Worm (Caenorhabditis elegans): ENCODE data around the gene K08F8.15.
A peak's percentile ranks its signal among the peaks of the same experiment; 100 is the strongest.

Gene K08F8.15

ce11 chrII:8763367-8763766 lies 3.2 kb upstream of the K08F8.15 start:
- TF ChIP-seq cey-2 (tag; optimal IDR thresholded peaks at IDR 0.05; ENCODE audit: borderline replicate concordance, insufficient read depth) (no peak), aha-1 (tag) (peak; percentile 68), nhr-28 (tag; optimal IDR thresholded peaks at IDR 0.05) (peak; percentile 56), nhr-48 (tag; optimal IDR thresholded peaks at IDR 0.05) (no peak)

ce11 chrII:8764332-8764731 lies 2.3 kb upstream of the K08F8.15 start:
- TF ChIP-seq unc-62 (GFP tag; optimal IDR thresholded peaks at IDR 0.05 in 1 of 2) (peak in 1 of 2 experiments; percentile 13), unc-62 (tag; optimal IDR thresholded peaks at IDR 0.05) (no peak), hif-1 (tag; optimal IDR thresholded peaks at IDR 0.05) (no peak), aha-1 (tag) (peak; percentile 8), hlh-30 (tag; optimal IDR thresholded peaks at IDR 0.05; ENCODE audit: insufficient read depth) (peak; percentile 35)

DNA sequence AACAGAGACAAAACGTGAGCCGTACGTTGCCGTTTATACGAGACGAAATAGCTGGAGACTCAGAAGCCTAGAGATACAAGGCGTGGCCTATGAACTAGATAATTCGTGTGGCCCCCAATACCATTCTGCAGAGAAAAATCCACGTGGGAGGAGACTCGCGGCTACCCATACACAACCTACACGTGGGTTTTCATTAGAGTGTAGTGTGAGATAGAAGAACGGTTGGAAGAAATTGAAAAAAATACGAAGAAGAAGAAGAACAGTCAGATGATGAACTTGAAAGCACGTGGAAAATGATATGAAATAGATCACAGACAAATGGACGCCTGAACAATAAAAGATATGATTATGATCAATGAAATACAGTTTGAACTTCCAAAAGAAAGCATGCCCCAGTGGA lies 1.5 kb upstream of the K08F8.15 start:
- TF ChIP-seq ceh-82 (tag; optimal IDR thresholded peaks at IDR 0.05) (no peak), mdt-29 (GFP tag; IDR thresholded peaks at IDR 0.05) (no peak), dmd-6 (GFP tag; IDR thresholded peaks at IDR 0.05) (peak; percentile 75), tra-1 (GFP tag; IDR thresholded peaks at IDR 0.05) (peak; percentile 58; the same call in 1 of the 2 replicates), pqm-1 (tag; optimal IDR thresholded peaks at IDR 0.05) (no peak), duxl-1 (tag; optimal IDR thresholded peaks at IDR 0.05; ENCODE audit: poor library complexity) (no peak), nhr-28 (tag; optimal IDR thresholded peaks at IDR 0.05) (peak; percentile 87), spr-1 (tag; optimal IDR thresholded peaks at IDR 0.05) (no peak), nhr-77 (tag; optimal IDR thresholded peaks at IDR 0.05) (no peak), mxl-3 (GFP tag; optimal IDR thresholded peaks at IDR 0.05) (peak; percentile 95), dve-1 (tag; optimal IDR thresholded peaks at IDR 0.05; ENCODE audit: insufficient read depth) (peak; percentile 31), ceh-44 (GFP tag; IDR thresholded peaks at IDR 0.05) (no peak), lsy-2 (tag; optimal IDR thresholded peaks at IDR 0.05) (no peak), Y5F2A.4 (GFP tag; optimal IDR thresholded peaks at IDR 0.05) (no peak), dmd-9 (GFP tag; IDR thresholded peaks at IDR 0.05) (no peak), T26A8.4 (GFP tag; IDR thresholded peaks at IDR 0.05) (no peak), F10B5.3 (tag; optimal IDR thresholded peaks at IDR 0.05) (no peak), ceh-62 (tag; optimal IDR thresholded peaks at IDR 0.05) (no peak), cey-2 (tag; optimal IDR thresholded peaks at IDR 0.05; ENCODE audit: borderline replicate concordance, insufficient read depth) (no peak), nhr-10 (tag; optimal IDR thresholded peaks at IDR 0.05) (no peak), nhr-76 (tag; optimal IDR thresholded peaks at IDR 0.05) (no peak), pha-4 (GFP tag; IDR thresholded peaks at IDR 0.05) (no peak), pha-4 (tag; optimal IDR thresholded peaks at IDR 0.05) (no peak), Y105C5A.15 (GFP tag; IDR thresholded peaks at IDR 0.05) (no peak), snpc-4 (tag; optimal IDR thresholded peaks at IDR 0.05) (no peak), php-3 (GFP tag; IDR thresholded peaks at IDR 0.05) (no peak), saeg-2 (GFP tag; IDR thresholded peaks at IDR 0.05) (no peak), ZK546.5 (tag; optimal IDR thresholded peaks at IDR 0.05) (no peak), nhr-41 (GFP tag; IDR thresholded peaks at IDR 0.05) (no peak), madf-9 (GFP tag; conservative IDR thresholded peaks at IDR 0.05) (no peak), nhr-111 (GFP tag; optimal IDR thresholded peaks at IDR 0.05) (no peak), lir-3 (tag; optimal IDR thresholded peaks at IDR 0.05) (no peak), ctbp-1 (GFP tag; IDR thresholded peaks at IDR 0.05) (no peak), nhr-25 (tag; optimal IDR thresholded peaks at IDR 0.05; ENCODE audit: borderline replicate concordance, insufficient read depth) (peak; percentile 30), fkh-10 (GFP tag; optimal IDR thresholded peaks at IDR 0.05) (no peak), hlh-11 (tag; optimal IDR thresholded peaks at IDR 0.05) (peak; percentile 59), daf-12 (tag; optimal IDR thresholded peaks at IDR 0.05) (no peak), lin-13 (GFP tag; optimal IDR thresholded peaks at IDR 0.05) (no peak), Y75B8A.6 (GFP tag; IDR thresholded peaks at IDR 0.05) (no peak), tag-97 (GFP tag; IDR thresholded peaks at IDR 0.05) (no peak), dmd-8 (GFP tag; IDR thresholded peaks at IDR 0.05) (no peak), D1046.2 (GFP tag; IDR thresholded peaks at IDR 0.05) (no peak)

Measured in whole organism, L4 larva.